Worm (Caenorhabditis elegans): Measurements from ENCODE around the gene B0457.2.

- TF ChIP-seq B0310.2 (tag; optimal IDR thresholded peaks at IDR 0.05) (no peak), hnd-1 (tag; optimal IDR thresholded peaks at IDR 0.05) (no peak), scrt-1 (GFP tag; IDR thresholded peaks at IDR 0.05) (no peak), ama-1 (optimal IDR thresholded peaks at IDR 0.05) (no peak), pes-1 (GFP tag; IDR thresholded peaks at IDR 0.05) (no peak), ets-7 (tag; optimal IDR thresholded peaks at IDR 0.05) (no peak), tra-4 (tag; optimal IDR thresholded peaks at IDR 0.05) (no peak), flt-1 (GFP tag; IDR thresholded peaks at IDR 0.05) (no peak), F13C5.2 (tag; optimal IDR thresholded peaks at IDR 0.05) (no peak), tbx-11 (GFP tag; IDR thresholded peaks at IDR 0.05) (no peak)
Measured at ce11 chrII:8964835-8965234, 38.5 kb upstream of the B0457.2 start, which contains the start of the genes ndub-3 and C18E9.2.

Data from whole organism, early embryonic.